Worm (Caenorhabditis elegans) whole organism, midembryonic: ENCODE results near the gene fbxa-174.
"Not testable (repeated sequence)": the region's sequence is repeated elsewhere in the genome, so short reads cannot be mapped to it uniquely, and the experiment has no call there.

Source experiments
- T22C8.4 ChIP-seq: fragments of 200-800 bp; sonication (Bioruptor generic); IDR thresholded peaks from 2 replicates; pipeline ENCODE4 v1.3.6; 2022; ENCODE audit warnings: missing genetic modification characterization, missing compliant biosample characterization
- cog-1 ChIP-seq: sonication (generic microtip); optimal IDR thresholded peaks from 2 replicates; lab custom pipeline; 2016; ENCODE audit warnings: missing genetic modification characterization, missing compliant biosample characterization
- flt-1 ChIP-seq: fragments of 200-800 bp; sonication (Bioruptor generic); IDR thresholded peaks from 2 replicates; pipeline ENCODE4 v1.3.6; 2022; ENCODE audit warnings: missing genetic modification characterization, missing compliant biosample characterization
- klf-2 ChIP-seq: fragments of 200-800 bp; sonication (Bioruptor generic); conservative IDR thresholded peaks from 2 replicates; pipeline ENCODE4 v1.3.6; 2022; ENCODE audit warnings: missing genetic modification reagents, missing genetic modification characterization, missing compliant biosample characterization
- med-1 ChIP-seq: sonication (generic microtip); optimal IDR thresholded peaks from 2 replicates; lab custom pipeline; 2017; ENCODE audit warnings: missing genetic modification characterization, mild to moderate bottlenecking, missing compliant biosample characterization, antibody characterized with exemption, missing genetic modification reagents; ENCODE audit not compliant: insufficient read depth
- ref-1 ChIP-seq: fragments of 200-800 bp; sonication (Bioruptor generic); conservative IDR thresholded peaks from 2 replicates; pipeline ENCODE4 v1.3.6; 2022; ENCODE audit warnings: missing genetic modification reagents, missing genetic modification characterization, missing compliant biosample characterization
- tab-1 ChIP-seq: fragments of 200-800 bp; sonication (Bioruptor generic); IDR thresholded peaks from 2 replicates; pipeline ENCODE4 v1.3.6; 2022; ENCODE audit warnings: missing genetic modification characterization, missing compliant biosample characterization
- ztf-23 ChIP-seq: fragments of 200-800 bp; sonication (Bioruptor generic); IDR thresholded peaks from 2 replicates; pipeline ENCODE4 v1.3.6; 2022; ENCODE audit warnings: missing genetic modification reagents, missing genetic modification characterization, missing compliant biosample characterization
- ztf-29 ChIP-seq: fragments of 200-800 bp; sonication (Bioruptor generic); IDR thresholded peaks from 2 replicates; pipeline ENCODE4 v1.3.6; 2022; ENCODE audit warnings: missing genetic modification reagents, missing genetic modification characterization, missing compliant biosample characterization

Gene fbxa-174

DNA sequence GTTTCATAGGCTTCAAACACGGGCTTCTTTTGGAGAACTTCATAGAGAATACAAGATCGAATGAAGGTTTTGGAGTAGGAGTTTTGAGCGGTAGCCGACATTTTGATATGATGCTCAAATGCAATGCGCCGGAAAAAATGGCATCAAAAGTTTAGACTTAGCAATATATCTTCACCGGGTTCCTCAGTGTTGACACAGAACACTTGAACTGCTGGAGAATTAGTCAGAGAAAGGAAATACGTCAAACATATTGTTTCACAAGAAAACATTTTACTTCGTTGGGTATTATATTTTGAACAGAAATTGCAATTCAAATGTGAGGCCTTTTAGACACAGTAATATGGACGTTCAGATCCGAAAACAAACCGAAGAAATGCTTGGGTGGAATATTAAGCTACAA, at the start of gene fbxa-174:
Gene fbxa-174 (minus strand): TSS at position 101 of the 400 bp plus-strand sequence.
- TF ChIP-seq cog-1 (tag; lab: Kevin White, UChicago) = no peak
- TF ChIP-seq ref-1 (GFP tag; lab: Robert Waterston, UW) = no peak
- no peak for TF ChIP-seq flt-1 (GFP tag; lab: Robert Waterston, UW)

DNA sequence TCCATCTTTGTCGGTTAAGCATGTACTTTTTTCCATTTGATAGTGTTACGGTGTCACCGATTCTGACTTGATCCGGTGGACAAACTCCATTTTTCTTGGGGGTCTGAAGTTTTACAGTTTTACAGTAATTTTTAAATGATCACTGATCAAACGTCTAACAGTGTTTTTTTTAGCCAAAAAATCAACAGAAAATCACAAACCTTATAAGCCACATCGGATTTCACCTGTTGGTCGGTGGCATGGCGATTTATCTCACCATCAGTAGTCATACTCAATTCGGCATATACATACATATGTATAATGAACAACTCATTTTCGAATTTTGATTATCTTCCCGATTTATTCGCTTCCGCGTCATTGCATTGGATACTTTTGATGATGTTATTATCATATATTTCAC, 49.5 kb upstream of the fbxa-174 start, which contains the start of gene srz-91:
Gene srz-91 (plus strand): TSS at position 301 of the 400 bp plus-strand sequence.
- TF ChIP-seq flt-1 (GFP tag; lab: Robert Waterston, UW) (no peak), cog-1 (tag; lab: Kevin White, UChicago) (no peak), ref-1 (GFP tag; lab: Robert Waterston, UW) (no peak), klf-2 (GFP tag; lab: Robert Waterston, UW) (no peak), tab-1 (GFP tag; lab: Robert Waterston, UW) (no peak), ztf-29 (GFP tag; lab: Robert Waterston, UW) (no peak), T22C8.4 (GFP tag; lab: Robert Waterston, UW) (no peak), med-1 (GFP tag; lab: Kevin White, UChicago) (no peak), ztf-23 (GFP tag; lab: Robert Waterston, UW) (no peak)

DNA sequence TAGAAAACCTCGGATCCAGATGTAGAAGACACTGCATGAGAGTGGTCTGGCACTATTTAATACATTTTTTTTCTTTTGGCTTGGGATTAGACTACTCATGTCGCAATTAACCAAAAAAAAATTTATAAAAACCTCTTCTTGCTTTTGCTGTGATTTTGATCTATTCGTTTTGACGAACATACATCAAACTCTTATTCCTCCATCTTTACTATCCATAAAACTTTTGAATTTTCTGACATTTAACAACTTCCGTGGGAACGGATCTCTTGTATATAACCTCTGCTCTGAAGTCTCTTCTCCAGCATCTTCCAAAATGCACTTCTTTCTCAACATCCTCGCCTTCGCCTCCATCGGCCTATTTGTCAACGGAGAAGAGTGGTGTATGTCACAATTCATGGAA, 47.8 kb upstream of the fbxa-174 start, which contains the start of gene Y6G8.16:
Gene Y6G8.16 (plus strand): TSS at position 301 of the 400 bp plus-strand sequence.
- not testable (repeated sequence) for TF ChIP-seq klf-2, ref-1, ztf-29 (GFP tag; lab: Robert Waterston, UW)

DNA sequence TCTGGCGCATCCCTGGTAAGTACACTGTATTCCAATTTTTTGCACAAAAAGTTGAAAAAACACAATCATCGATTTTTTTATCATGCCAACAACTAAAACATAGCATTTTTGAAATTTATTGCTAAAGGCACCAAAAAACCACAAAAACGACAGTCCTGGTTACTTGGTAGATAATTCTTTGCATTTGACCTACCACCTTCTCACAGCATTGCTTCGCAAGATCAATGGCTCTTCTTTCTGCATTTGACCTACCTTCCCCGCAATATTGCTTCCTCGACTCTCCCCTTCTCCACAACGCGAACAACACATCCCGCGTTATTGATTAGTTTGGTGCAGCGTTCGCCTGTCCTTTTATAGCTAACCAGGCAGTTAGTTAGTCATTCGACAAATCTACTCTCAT, 43.2 kb upstream of the fbxa-174 start, which contains the start of gene ztf-25:
Gene ztf-25 (plus strand): TSS at position 301 of the 400 bp plus-strand sequence.
- no peak for TF ChIP-seq ztf-23 (GFP tag; lab: Robert Waterston, UW)
- no peak for TF ChIP-seq klf-2 (GFP tag; lab: Robert Waterston, UW)
- no peak for TF ChIP-seq ref-1 (GFP tag; lab: Robert Waterston, UW)
- TF ChIP-seq tab-1 (GFP tag; lab: Robert Waterston, UW) = no peak
- no peak for TF ChIP-seq ztf-29 (GFP tag; lab: Robert Waterston, UW)
- TF ChIP-seq cog-1 (tag; lab: Kevin White, UChicago) = no peak
- no peak for TF ChIP-seq med-1 (GFP tag; lab: Kevin White, UChicago)
- TF ChIP-seq flt-1 (GFP tag; lab: Robert Waterston, UW) = no peak
- no peak for TF ChIP-seq T22C8.4 (GFP tag; lab: Robert Waterston, UW)

DNA sequence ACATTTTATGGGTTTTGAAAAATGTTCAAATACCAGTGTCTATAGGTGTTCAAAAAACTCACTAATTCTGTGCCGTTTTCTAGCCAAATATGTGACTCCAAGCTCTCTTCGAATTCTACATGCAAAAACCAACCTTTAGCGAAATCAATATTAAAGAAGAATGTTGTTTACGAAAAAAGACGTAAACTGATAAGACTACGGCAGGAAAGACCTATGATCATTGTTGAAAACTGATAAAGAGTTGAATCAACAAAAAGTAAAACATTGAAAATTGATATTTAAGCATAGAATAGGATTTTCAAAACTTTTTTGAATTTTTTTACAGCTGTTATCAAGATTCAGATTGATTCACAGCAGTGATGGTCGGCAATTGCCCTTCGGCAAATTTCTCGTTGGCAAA, 40.5 kb upstream of the fbxa-174 start, which contains the start of gene Y6G8.2:
Gene Y6G8.2 (minus strand): TSS at position 147 of the 400 bp plus-strand sequence.
- TF ChIP-seq ref-1 (GFP tag; lab: Robert Waterston, UW) (no peak), tab-1 (GFP tag; lab: Robert Waterston, UW) (no peak), cog-1 (tag; lab: Kevin White, UChicago) (no peak), ztf-29 (GFP tag; lab: Robert Waterston, UW) (no peak), ztf-23 (GFP tag; lab: Robert Waterston, UW) (no peak), med-1 (GFP tag; lab: Kevin White, UChicago) (no peak), flt-1 (GFP tag; lab: Robert Waterston, UW) (no peak), klf-2 (GFP tag; lab: Robert Waterston, UW) (no peak), T22C8.4 (GFP tag; lab: Robert Waterston, UW) (no peak)

DNA sequence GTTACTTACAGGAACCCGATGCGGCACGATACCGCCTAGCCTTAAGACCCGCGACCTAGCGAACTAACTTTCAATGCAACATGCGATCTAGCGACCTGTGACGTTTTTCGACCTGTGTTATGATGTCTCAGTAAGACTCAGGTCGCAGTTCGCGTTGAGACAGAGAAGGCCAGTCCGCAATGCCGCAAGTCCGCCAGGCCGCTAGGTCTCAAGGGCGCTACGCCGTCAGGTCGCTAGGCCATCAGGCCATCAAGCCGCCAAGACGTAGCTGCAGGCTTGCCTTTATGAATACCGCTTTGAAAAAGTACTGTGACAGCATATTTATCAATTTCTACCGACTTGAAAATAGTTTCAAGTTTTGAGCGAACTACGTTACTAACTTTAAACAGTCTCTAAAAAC, 37.4 kb upstream of the fbxa-174 start:
- no peak for TF ChIP-seq med-1 (GFP tag; lab: Kevin White, UChicago)
- TF ChIP-seq ztf-23 (GFP tag; lab: Robert Waterston, UW) = no peak
- no peak for TF ChIP-seq cog-1 (tag; lab: Kevin White, UChicago)
- TF ChIP-seq T22C8.4 (GFP tag; lab: Robert Waterston, UW) = no peak
- TF ChIP-seq klf-2 (GFP tag; lab: Robert Waterston, UW) = no peak

DNA sequence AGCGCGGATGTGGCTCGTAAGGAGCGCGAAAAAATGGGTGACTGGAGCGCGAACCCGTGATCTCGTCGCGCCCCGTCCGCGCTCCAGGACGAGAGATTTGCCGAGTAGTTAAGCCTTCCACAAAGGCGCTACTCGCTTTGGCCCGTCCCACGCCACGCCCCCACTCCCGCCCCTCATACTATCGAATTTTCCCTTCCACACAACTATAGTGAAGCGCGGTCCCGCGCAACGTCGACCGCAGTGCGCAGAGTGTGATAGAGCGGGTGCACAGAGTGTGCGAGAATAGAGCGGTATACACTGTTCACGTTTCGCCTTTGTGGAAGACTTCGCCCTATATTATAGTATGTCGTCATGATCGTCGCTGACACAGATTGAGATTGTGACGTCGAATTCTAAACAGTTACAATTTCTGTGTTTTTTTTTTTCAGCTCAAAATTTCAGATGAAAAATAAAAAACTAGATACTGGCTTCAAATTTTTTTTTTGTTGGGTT, 26.1 kb upstream of the fbxa-174 start, which contains the start of gene fbxa-133:
Gene fbxa-133 (plus strand): TSS at position 442 of the 492 bp plus-strand sequence.
- TF ChIP-seq med-1 (GFP tag; lab: Kevin White, UChicago); ref-1 (GFP tag; lab: Robert Waterston, UW); cog-1 (tag; lab: Kevin White, UChicago): not testable (repeated sequence)

DNA sequence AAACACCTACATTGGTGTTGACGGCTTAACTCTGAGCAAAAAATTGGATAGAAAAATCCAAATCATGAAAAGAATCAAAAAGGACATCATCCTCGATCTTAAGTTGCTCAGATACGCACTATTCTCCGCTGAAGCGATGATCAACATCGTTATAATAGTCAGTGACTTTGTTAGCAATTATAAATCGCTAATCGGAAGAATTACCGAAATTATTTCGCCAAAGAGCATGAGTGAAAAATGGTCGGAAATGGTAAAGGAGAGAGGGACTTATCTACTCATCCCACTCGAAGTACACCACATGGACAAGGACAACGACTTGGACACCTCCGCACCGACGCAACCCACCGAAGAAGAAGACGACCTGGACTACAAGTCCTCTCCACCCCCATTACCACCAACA, 21.7 kb upstream of the fbxa-174 start:
- TF ChIP-seq med-1 (GFP tag; lab: Kevin White, UChicago) (no peak), cog-1 (tag; lab: Kevin White, UChicago) (no peak), ztf-29 (GFP tag; lab: Robert Waterston, UW) (no peak), ztf-23 (GFP tag; lab: Robert Waterston, UW) (no peak), flt-1 (GFP tag; lab: Robert Waterston, UW) (no peak), T22C8.4 (GFP tag; lab: Robert Waterston, UW) (no peak), ref-1 (GFP tag; lab: Robert Waterston, UW) (no peak), tab-1 (GFP tag; lab: Robert Waterston, UW) (no peak), klf-2 (GFP tag; lab: Robert Waterston, UW) (no peak)

DNA sequence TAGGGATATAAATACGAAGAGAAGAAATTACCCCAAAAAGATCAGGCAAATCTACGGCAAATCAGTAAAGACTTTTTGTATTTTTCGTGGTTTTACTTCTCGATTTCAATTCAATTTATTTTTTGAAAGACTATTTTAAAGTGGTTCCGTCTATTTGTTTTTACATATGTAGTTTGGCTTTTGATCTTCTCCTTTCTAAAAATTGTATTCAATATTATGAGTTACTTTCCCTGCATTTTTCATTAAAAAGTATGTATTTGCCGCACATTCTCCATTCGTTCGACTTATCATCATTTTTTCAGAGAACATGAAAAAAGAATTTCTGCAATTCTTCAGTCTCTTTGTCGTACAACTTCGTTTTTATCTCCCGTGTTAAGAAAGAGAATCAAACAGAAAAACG, 8.6 kb upstream of the fbxa-174 start, which contains the start of gene C38D9.2:
Gene C38D9.2 (plus strand): TSS at position 301 of the 400 bp plus-strand sequence.
- no peak for TF ChIP-seq T22C8.4 (GFP tag; lab: Robert Waterston, UW)

DNA sequence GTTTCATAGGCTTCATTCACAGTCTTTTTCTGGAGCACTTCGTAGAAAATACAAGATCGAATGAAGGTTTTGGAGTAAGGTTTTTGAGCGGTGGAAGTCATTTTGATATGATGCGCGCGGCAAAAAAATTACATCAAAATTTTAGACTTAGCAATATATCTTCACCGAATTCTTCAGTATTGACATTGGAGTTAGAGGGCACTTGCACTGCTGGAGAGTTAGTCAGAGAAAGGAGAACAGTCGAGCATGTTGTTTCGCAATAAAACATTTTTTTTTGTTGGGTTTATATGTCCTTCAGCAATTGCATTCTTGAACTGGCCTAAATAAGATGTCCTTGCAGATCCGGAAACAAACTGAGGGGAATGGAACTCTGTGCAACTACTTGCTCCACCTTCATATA, 7.6 kb upstream of the fbxa-174 start, which contains the start of gene fbxa-171:
Gene fbxa-171 (minus strand): TSS at position 101 of the 400 bp plus-strand sequence.
- TF ChIP-seq klf-2 (GFP tag; lab: Robert Waterston, UW) (no peak), flt-1 (GFP tag; lab: Robert Waterston, UW) (no peak), tab-1 (GFP tag; lab: Robert Waterston, UW) (no peak), ztf-29 (GFP tag; lab: Robert Waterston, UW) (no peak), ref-1 (GFP tag; lab: Robert Waterston, UW) (no peak), med-1 (GFP tag; lab: Kevin White, UChicago) (no peak), T22C8.4 (GFP tag; lab: Robert Waterston, UW) (no peak), ztf-23 (GFP tag; lab: Robert Waterston, UW) (no peak)
